Worm (Caenorhabditis elegans) whole organism, dauer: Measurements from ENCODE around the gene F49F1.9.

Source experiments
- unc-62 ChIP-seq: sonication (generic microtip); optimal IDR thresholded peaks from 2 replicates; lab custom pipeline; 2017; ENCODE audit warnings: missing biosample characterization, missing genetic modification reagents, missing genetic modification characterization

F49F1.9 gene

ce11 chrIV:4096940-4097339 lies 40.4 kb downstream of the F49F1.9 start:
- no peak for TF ChIP-seq unc-62 (GFP tag; lab: Kevin White, UChicago)

ce11 chrIV:4094364-4094763 lies 43.0 kb downstream of the F49F1.9 start:
- no peak for TF ChIP-seq unc-62 (GFP tag; lab: Kevin White, UChicago)

ce11 chrIV:4093087-4093486 lies 44.3 kb downstream of the F49F1.9 start:
- no peak for TF ChIP-seq unc-62 (GFP tag; lab: Kevin White, UChicago)
